Worm (Caenorhabditis elegans): ENCODE measurements around the gene C10C6.13.

Gene C10C6.13

ce11 chrIV:11424830-11425229 lies 44.7 kb downstream of the C10C6.13 start, which contains the start of gene F22B3.8:
F22B3.8 (minus strand) TSS chrIV:11424930.
- TF ChIP-seq pha-4 (tag; optimal IDR thresholded peaks at IDR 0.05) (no peak), elt-1 (tag; optimal IDR thresholded peaks at IDR 0.05) (no peak), aly-2 (tag; optimal IDR thresholded peaks at IDR 0.05) (no peak), fkh-10 (GFP tag; optimal IDR thresholded peaks at IDR 0.05) (no peak), snpc-4 (tag; optimal IDR thresholded peaks at IDR 0.05) (no peak), ceh-82 (tag; optimal IDR thresholded peaks at IDR 0.05) (no peak), nhr-43 (tag; optimal IDR thresholded peaks at IDR 0.05; ENCODE audit: poor library complexity, severe bottlenecking) (no peak), nhr-11 (tag; optimal IDR thresholded peaks at IDR 0.05) (no peak), elt-2 (tag; optimal IDR thresholded peaks at IDR 0.05) (no peak), unc-62 (GFP tag; optimal IDR thresholded peaks at IDR 0.05) (no peak), skn-1 (tag; optimal IDR thresholded peaks at IDR 0.05) (no peak), nhr-12 (tag; optimal IDR thresholded peaks at IDR 0.05) (no peak), nhr-28 (tag; optimal IDR thresholded peaks at IDR 0.05) (no peak), elt-3 (tag; optimal IDR thresholded peaks at IDR 0.05) (no peak), nhr-77 (tag; optimal IDR thresholded peaks at IDR 0.05) (no peak)

- no peak for TF ChIP-seq ztf-11 (tag; optimal IDR thresholded peaks at IDR 0.05)
- no peak for TF ChIP-seq lin-15B (tag; optimal IDR thresholded peaks at IDR 0.05)
- no peak for TF ChIP-seq nfya-1 (tag; optimal IDR thresholded peaks at IDR 0.05; ENCODE audit: insufficient read depth)
- TF ChIP-seq nhr-76 (tag; optimal IDR thresholded peaks at IDR 0.05) = no peak
- TF ChIP-seq ceh-82 (tag; optimal IDR thresholded peaks at IDR 0.05) = no peak
- TF ChIP-seq pqm-1 (tag; optimal IDR thresholded peaks at IDR 0.05) = no peak
- TF ChIP-seq nhr-23 (tag; optimal IDR thresholded peaks at IDR 0.05) = no peak
- TF ChIP-seq aly-2 (tag; optimal IDR thresholded peaks at IDR 0.05) = no peak
- TF ChIP-seq egl-27 (tag; optimal IDR thresholded peaks at IDR 0.05) = no peak
- no peak for TF ChIP-seq ZK546.5 (tag; optimal IDR thresholded peaks at IDR 0.05)
- TF ChIP-seq nhr-12 (tag; optimal IDR thresholded peaks at IDR 0.05) = no peak
- TF ChIP-seq unc-62 (GFP tag; optimal IDR thresholded peaks at IDR 0.05) = no peak
Observed at ce11 chrIV:11421696-11422095, 47.9 kb downstream of the C10C6.13 start, which contains the start of gene F22B3.7. F22B3.7 (minus strand) TSS chrIV:11421796.

Measured in whole organism, L3 larva.